Comparison of ENCODE assay signal across 4 worm cellular contexts in genomic region chrV:12465399-12465798, ce11.
TF ChIP-seq lines count a peak whose summit lies in the region.

No protein-coding gene starts in this region.

TF ChIP-seq in whole organism, L2 larva, 48 proteins besides CTCF, POLR2A, EP300 and RAD21 (continued from another document):
- TF ChIP-seq ceh-82 (tag; optimal IDR thresholded peaks at IDR 0.05; lab: Kevin White, UChicago) (no peak), blmp-1 (tag; optimal IDR thresholded peaks at IDR 0.05; lab: Kevin White, UChicago; ENCODE audit: insufficient read depth) (peak; percentile 26), nhr-77 (tag; optimal IDR thresholded peaks at IDR 0.05; lab: Kevin White, UChicago) (no peak), ZK546.5 (tag; optimal IDR thresholded peaks at IDR 0.05; lab: Kevin White, UChicago) (no peak), nhr-12 (tag; optimal IDR thresholded peaks at IDR 0.05; lab: Kevin White, UChicago) (no peak), nhr-10 (tag; optimal IDR thresholded peaks at IDR 0.05; lab: Kevin White, UChicago) (no peak), unc-62 (GFP tag; optimal IDR thresholded peaks at IDR 0.05; lab: Kevin White, UChicago) (no peak), lin-11 (tag; optimal IDR thresholded peaks at IDR 0.05; lab: Kevin White, UChicago) (peak; percentile 63), mbf-1 (tag; optimal IDR thresholded peaks at IDR 0.05; lab: Kevin White, UChicago) (no peak), mab-5 (tag; optimal IDR thresholded peaks at IDR 0.05; lab: Kevin White, UChicago) (peak; percentile 21), lsy-2 (tag; optimal IDR thresholded peaks at IDR 0.05; lab: Kevin White, UChicago) (peak; percentile 55 to 84), nhr-237 (tag; optimal IDR thresholded peaks at IDR 0.05; lab: Kevin White, UChicago) (no peak), F13H6.1 (tag; optimal IDR thresholded peaks at IDR 0.05; lab: Kevin White, UChicago) (peak; percentile 96), gmeb-1 (tag; optimal IDR thresholded peaks at IDR 0.05; lab: Kevin White, UChicago) (peak; percentile 55), unc-55 (GFP tag; optimal IDR thresholded peaks at IDR 0.05; lab: Kevin White, UChicago) (peak; percentile 90), ztf-1 (GFP tag; conservative IDR thresholded peaks at IDR 0.05; lab: Robert Waterston, UW) (no peak), aly-2 (tag; optimal IDR thresholded peaks at IDR 0.05; lab: Kevin White, UChicago) (no peak), unc-39 (tag; optimal IDR thresholded peaks at IDR 0.05; lab: Kevin White, UChicago) (no peak), nhr-21 (tag; optimal IDR thresholded peaks at IDR 0.05; lab: Kevin White, UChicago) (peak; percentile 66), skn-1 (tag; optimal IDR thresholded peaks at IDR 0.05; lab: Kevin White, UChicago) (no peak), sem-4 (tag; optimal IDR thresholded peaks at IDR 0.05; lab: Kevin White, UChicago) (peak; percentile 80), sma-3 (GFP tag; optimal IDR thresholded peaks at IDR 0.05; lab: Kevin White, UChicago) (peak; percentile 53), nhr-11 (tag; optimal IDR thresholded peaks at IDR 0.05; lab: Kevin White, UChicago) (no peak), R02D3.7 (tag; optimal IDR thresholded peaks at IDR 0.05; lab: Kevin White, UChicago) (no peak), zag-1 (tag; optimal IDR thresholded peaks at IDR 0.05; lab: Kevin White, UChicago) (peak; percentile 93)

TF ChIP-seq in whole organism, L4 larva, 104 proteins besides CTCF, POLR2A, EP300 and RAD21 (continued from another document and continues in another):
- peak; percentile 92 for TF ChIP-seq rbr-2 (tag; optimal IDR thresholded peaks at IDR 0.05; lab: Kevin White, UChicago)
- no peak for TF ChIP-seq nhr-237 (tag; optimal IDR thresholded peaks at IDR 0.05; lab: Kevin White, UChicago)
- TF ChIP-seq ceh-32 (tag; optimal IDR thresholded peaks at IDR 0.05; lab: Kevin White, UChicago; ENCODE audit: poor library complexity) = peak; percentile 40
- no peak for TF ChIP-seq mxl-2 (GFP tag; conservative IDR thresholded peaks at IDR 0.05; lab: Robert Waterston, UW)
- no peak for TF ChIP-seq D1046.2 (GFP tag; IDR thresholded peaks at IDR 0.05; lab: Robert Waterston, UW)
- TF ChIP-seq ces-1 (GFP tag; optimal IDR thresholded peaks at IDR 0.05; lab: Kevin White, UChicago) = peak; percentile 72
- no peak for TF ChIP-seq nhr-76 (tag; optimal IDR thresholded peaks at IDR 0.05; lab: Kevin White, UChicago)
- 0 out of 2 replicates have a peak, but pooled peaks have one; percentile 36 for TF ChIP-seq dmd-8 (GFP tag; IDR thresholded peaks at IDR 0.05; lab: Robert Waterston, UW)
- TF ChIP-seq fkh-10 (GFP tag; optimal IDR thresholded peaks at IDR 0.05; lab: Kevin White, UChicago) = peak; percentile 94
- TF ChIP-seq R02D3.7 (tag; optimal IDR thresholded peaks at IDR 0.05; lab: Kevin White, UChicago) = no peak
- no peak for TF ChIP-seq daf-12 (tag; optimal IDR thresholded peaks at IDR 0.05; lab: Kevin White, UChicago)
- peak in 1 of 2 experiments; percentile 83 for TF ChIP-seq daf-16 (GFP tag; optimal IDR thresholded peaks at IDR 0.05; lab: Kevin White, UChicago)
- no peak for TF ChIP-seq daf-16 (tag; optimal IDR thresholded peaks at IDR 0.05; lab: Kevin White, UChicago)
- no peak for TF ChIP-seq mdt-29 (GFP tag; IDR thresholded peaks at IDR 0.05; lab: Robert Waterston, UW)
- TF ChIP-seq hmg-1.1 (GFP tag; IDR thresholded peaks at IDR 0.05; lab: Robert Waterston, UW) = peak; percentile 85
- no peak for TF ChIP-seq fos-1 (tag; optimal IDR thresholded peaks at IDR 0.05; lab: Kevin White, UChicago)
- TF ChIP-seq hlh-11 (tag; optimal IDR thresholded peaks at IDR 0.05; lab: Kevin White, UChicago) = peak; percentile 74
- TF ChIP-seq unc-39 (tag; optimal IDR thresholded peaks at IDR 0.05; lab: Kevin White, UChicago) = no peak
- TF ChIP-seq aha-1 (tag; lab: Kevin White, UChicago) = no peak
- TF ChIP-seq ctbp-1 (GFP tag; IDR thresholded peaks at IDR 0.05; lab: Robert Waterston, UW) = peak; percentile 96
- TF ChIP-seq dmd-9 (GFP tag; IDR thresholded peaks at IDR 0.05; lab: Robert Waterston, UW) = no peak
- no peak for TF ChIP-seq sdz-12 (GFP tag; optimal IDR thresholded peaks at IDR 0.05; lab: Kevin White, UChicago)
- no peak for TF ChIP-seq snpc-4 (tag; optimal IDR thresholded peaks at IDR 0.05; lab: Kevin White, UChicago)
- TF ChIP-seq nhr-28 (tag; optimal IDR thresholded peaks at IDR 0.05; lab: Kevin White, UChicago) = peak; percentile 42
- no peak for TF ChIP-seq lir-3 (tag; optimal IDR thresholded peaks at IDR 0.05; lab: Kevin White, UChicago)
- no peak for TF ChIP-seq arid-1 (GFP tag; conservative IDR thresholded peaks at IDR 0.05; lab: Robert Waterston, UW)
- no peak for TF ChIP-seq nhr-77 (tag; optimal IDR thresholded peaks at IDR 0.05; lab: Kevin White, UChicago)
- TF ChIP-seq ceh-20 (GFP tag; IDR thresholded peaks at IDR 0.05; lab: Robert Waterston, UW) = peak; percentile 85
- TF ChIP-seq lin-15B (tag; optimal IDR thresholded peaks at IDR 0.05; lab: Kevin White, UChicago) = no peak
- no peak for TF ChIP-seq ceh-62 (tag; optimal IDR thresholded peaks at IDR 0.05; lab: Kevin White, UChicago)
- no peak for TF ChIP-seq ZK337.2 (GFP tag; IDR thresholded peaks at IDR 0.05; lab: Robert Waterston, UW)
- peak; percentile 34 for TF ChIP-seq T20F7.1 (GFP tag; optimal IDR thresholded peaks at IDR 0.05; lab: Kevin White, UChicago)
- TF ChIP-seq hlh-30 (tag; optimal IDR thresholded peaks at IDR 0.05; lab: Kevin White, UChicago; ENCODE audit: insufficient read depth) = peak; percentile 37
- peak; percentile 46 for TF ChIP-seq nhr-48 (tag; optimal IDR thresholded peaks at IDR 0.05; lab: Kevin White, UChicago)
- no peak for TF ChIP-seq ceh-82 (tag; optimal IDR thresholded peaks at IDR 0.05; lab: Kevin White, UChicago)
- no peak for TF ChIP-seq F26F4.8 (GFP tag; conservative IDR thresholded peaks at IDR 0.05; lab: Robert Waterston, UW)
- no peak for TF ChIP-seq nhr-111 (GFP tag; optimal IDR thresholded peaks at IDR 0.05; lab: Kevin White, UChicago)
- TF ChIP-seq ZK546.5 (tag; optimal IDR thresholded peaks at IDR 0.05; lab: Kevin White, UChicago) = no peak

TF ChIP-seq in whole organism, late embryonic, 69 proteins besides CTCF, POLR2A, EP300 and RAD21 (continued from another document):
- TF ChIP-seq unc-42 (tag; optimal IDR thresholded peaks at IDR 0.05; lab: Kevin White, UChicago) = peak; percentile 92
- no peak for TF ChIP-seq elt-4 (tag; optimal IDR thresholded peaks at IDR 0.05; lab: Kevin White, UChicago)
- TF ChIP-seq ceh-19 (GFP tag; optimal IDR thresholded peaks at IDR 0.05; lab: Kevin White, UChicago) = no peak
- TF ChIP-seq mec-3 (tag; optimal IDR thresholded peaks at IDR 0.05; lab: Kevin White, UChicago; ENCODE audit: borderline replicate concordance) = no peak
- no peak for TF ChIP-seq npax-4 (tag; optimal IDR thresholded peaks at IDR 0.05; lab: Kevin White, UChicago)
- TF ChIP-seq ceh-30 (tag; optimal IDR thresholded peaks at IDR 0.05; lab: Kevin White, UChicago) = peak; percentile 29
- peak; percentile 79 for TF ChIP-seq ceh-34 (tag; optimal IDR thresholded peaks at IDR 0.05; lab: Kevin White, UChicago)
TF ChIP-seq in whole organism, late embryonic: peak in this region for 21.

TF ChIP-seq in whole organism, mixed stage, embryonic, 35 proteins besides CTCF, POLR2A, EP300 and RAD21 (continued from another document):
- TF ChIP-seq mab-5 (tag; optimal IDR thresholded peaks at IDR 0.05; lab: Kevin White, UChicago) = no peak
- no peak for TF ChIP-seq zip-8 (tag; optimal IDR thresholded peaks at IDR 0.05; lab: Kevin White, UChicago)
- TF ChIP-seq nhr-2 (tag; optimal IDR thresholded peaks at IDR 0.05; lab: Kevin White, UChicago) = no peak
- peak; percentile 83 for TF ChIP-seq ces-1 (GFP tag; optimal IDR thresholded peaks at IDR 0.05; lab: Kevin White, UChicago)
- peak; percentile 20 for TF ChIP-seq lsy-2 (tag; optimal IDR thresholded peaks at IDR 0.05; lab: Kevin White, UChicago)
TF ChIP-seq in whole organism, mixed stage, embryonic: peak in this region for 13.
